Fruit fly (Drosophila melanogaster) whole organism, embryonic: ENCODE measurements around the gene Vps39.

Experiments used
- Adf1 ChIP-seq: fragments of 200-800 bp; sonication (Bioruptor generic); IDR thresholded peaks from 2 replicates; pipeline ENCODE4 v1.3.6; 2022; ENCODE audit warnings: missing biosample characterization, missing genetic modification characterization
- B-H2 ChIP-seq: fragments of 200-800 bp; sonication (Bioruptor generic); optimal IDR thresholded peaks from 2 replicates; lab custom pipeline; 2018; ENCODE audit warnings: missing biosample characterization, mild to moderate bottlenecking, missing genetic modification characterization
- Bteb2 ChIP-seq: fragments of 200-800 bp; sonication (Bioruptor generic); optimal IDR thresholded peaks from 2 replicates; lab custom pipeline; 2016; ENCODE audit warnings: missing biosample characterization, missing genetic modification characterization
- CG10267 ChIP-seq: fragments of 200-800 bp; sonication (Bioruptor generic); optimal IDR thresholded peaks from 2 replicates; lab custom pipeline; 2018; ENCODE audit warnings: missing biosample characterization, mild to moderate bottlenecking, missing genetic modification characterization, moderate library complexity
- CG10462 ChIP-seq: fragments of 200-800 bp; sonication (Bioruptor generic); optimal IDR thresholded peaks from 2 replicates; lab custom pipeline; 2016; ENCODE audit warnings: missing biosample characterization, missing genetic modification characterization
- CG12299 ChIP-seq: fragments of 200-800 bp; sonication (Bioruptor generic); optimal IDR thresholded peaks from 2 replicates; lab custom pipeline; 2018; ENCODE audit warnings: missing biosample characterization, mild to moderate bottlenecking, missing genetic modification characterization
- CG14050 ChIP-seq: fragments of 200-800 bp; sonication (Bioruptor generic); IDR thresholded peaks from 3 replicates; pipeline ENCODE4 v1.3.6; 2022; ENCODE audit warnings: missing biosample characterization, missing genetic modification characterization
- CG14441 ChIP-seq: fragments of 200-800 bp; sonication (Bioruptor generic); IDR thresholded peaks from 2 replicates; pipeline ENCODE4 v1.3.6; 2022; ENCODE audit warnings: missing biosample characterization, missing genetic modification characterization
- CG14860 ChIP-seq: fragments of 200-800 bp; sonication (Bioruptor generic); IDR thresholded peaks from 3 replicates; pipeline ENCODE4 v1.3.6; 2022; ENCODE audit warnings: missing biosample characterization, missing genetic modification characterization; ENCODE audit not compliant: partially characterized antibody
- CG15601 ChIP-seq: fragments of 200-800 bp; sonication (Bioruptor generic); optimal IDR thresholded peaks from 3 replicates; lab custom pipeline; 2019; ENCODE audit warnings: missing biosample characterization, mild to moderate bottlenecking, missing genetic modification characterization, moderate library complexity
- CG17186 ChIP-seq: fragments of 200-800 bp; sonication (Bioruptor generic); optimal IDR thresholded peaks from 3 replicates; lab custom pipeline; 2017; ENCODE audit warnings: missing biosample characterization, missing genetic modification reagents, missing genetic modification characterization
- CG17612 ChIP-seq: fragments of 200-800 bp; sonication (Bioruptor generic); IDR thresholded peaks from 2 replicates; pipeline ENCODE4 v1.3.6; 2022; ENCODE audit warnings: missing biosample characterization, missing genetic modification characterization
- CG1792 ChIP-seq: fragments of 200-800 bp; sonication (Bioruptor generic); optimal IDR thresholded peaks from 2 replicates; lab custom pipeline; 2016; ENCODE audit warnings: missing biosample characterization, missing genetic modification characterization
- CG2129 ChIP-seq: fragments of 200-800 bp; sonication (Bioruptor generic); IDR thresholded peaks from 2 replicates; pipeline ENCODE4 v1.3.6; 2022; ENCODE audit warnings: missing biosample characterization, missing genetic modification characterization; ENCODE audit not compliant: partially characterized antibody
- CG2202 ChIP-seq: fragments of 200-800 bp; sonication (Bioruptor generic); optimal IDR thresholded peaks from 2 replicates; lab custom pipeline; 2018; ENCODE audit warnings: missing biosample characterization, mild to moderate bottlenecking, missing genetic modification characterization
- CG31388 ChIP-seq: fragments of 200-800 bp; sonication (Bioruptor generic); optimal IDR thresholded peaks from 2 replicates; lab custom pipeline; 2016; ENCODE audit warnings: missing biosample characterization, missing genetic modification characterization
- CG32767 ChIP-seq: fragments of 200-800 bp; sonication (Bioruptor generic); IDR thresholded peaks from 2 replicates; pipeline ENCODE4 v1.3.6; 2022; ENCODE audit warnings: missing biosample characterization, missing genetic modification characterization
- CG34422 ChIP-seq: fragments of 200-800 bp; sonication (Bioruptor generic); IDR thresholded peaks from 3 replicates; pipeline ENCODE4 v1.3.6; 2022; ENCODE audit warnings: missing biosample characterization, missing genetic modification characterization
- CG3995 ChIP-seq: fragments of 200-800 bp; sonication (Bioruptor generic); optimal IDR thresholded peaks from 3 replicates; lab custom pipeline; 2016; ENCODE audit warnings: missing biosample characterization, missing genetic modification characterization
- CG42726 ChIP-seq: fragments of 200-800 bp; sonication (Bioruptor generic); IDR thresholded peaks from 2 replicates; pipeline ENCODE4 v1.3.6; 2022; ENCODE audit warnings: missing biosample characterization, missing genetic modification characterization; ENCODE audit not compliant: partially characterized antibody
- CG4328 ChIP-seq: fragments of 200-800 bp; sonication (Bioruptor generic); optimal IDR thresholded peaks from 3 replicates; lab custom pipeline; 2017; ENCODE audit warnings: missing biosample characterization, missing genetic modification reagents, missing genetic modification characterization
- CG5180 ChIP-seq: fragments of 200-800 bp; sonication (Bioruptor generic); optimal IDR thresholded peaks from 3 replicates; lab custom pipeline; 2017; ENCODE audit warnings: missing biosample characterization, missing genetic modification characterization, mild to moderate bottlenecking, moderate library complexity, missing genetic modification reagents
- CG7372 ChIP-seq: fragments of 200-800 bp; sonication (Bioruptor generic); IDR thresholded peaks from 2 replicates; pipeline ENCODE4 v1.3.6; 2022; ENCODE audit warnings: missing biosample characterization, missing genetic modification characterization
- CG7786 ChIP-seq: fragments of 200-800 bp; sonication (Bioruptor generic); optimal IDR thresholded peaks from 2 replicates; lab custom pipeline; 2016; ENCODE audit warnings: missing biosample characterization, missing genetic modification characterization
- CG9437 ChIP-seq: fragments of 200-800 bp; sonication (Bioruptor generic); optimal IDR thresholded peaks from 2 replicates; lab custom pipeline; 2018; ENCODE audit warnings: missing biosample characterization, mild to moderate bottlenecking, missing genetic modification characterization
- CG9727 ChIP-seq: fragments of 200-800 bp; sonication (Bioruptor generic); optimal IDR thresholded peaks from 3 replicates; lab custom pipeline; 2017; ENCODE audit warnings: missing biosample characterization, mild to moderate bottlenecking, missing genetic modification characterization
- Camta ChIP-seq: fragments of 200-800 bp; sonication (Bioruptor generic); optimal IDR thresholded peaks from 2 replicates; lab custom pipeline; 2016; ENCODE audit warnings: missing biosample characterization, missing genetic modification characterization
- Dll ChIP-seq: fragments of 200-800 bp; sonication (Bioruptor generic); IDR thresholded peaks from 4 replicates; pipeline ENCODE4 v1.3.6; 2022; ENCODE audit warnings: missing biosample characterization, missing genetic modification characterization; ENCODE audit not compliant: partially characterized antibody
- Ets97D ChIP-seq: fragments of 200-800 bp; sonication (Bioruptor generic); optimal IDR thresholded peaks from 3 replicates; lab custom pipeline; 2016; ENCODE audit warnings: missing biosample characterization, missing genetic modification characterization
- HLH3B ChIP-seq: fragments of 200-800 bp; sonication (Bioruptor generic); IDR thresholded peaks from 2 replicates; pipeline ENCODE4 v1.3.6; 2022; ENCODE audit warnings: missing biosample characterization, missing genetic modification characterization
- Mad ChIP-seq: fragments of 200-800 bp; sonication (Bioruptor generic); optimal IDR thresholded peaks from 2 replicates; lab custom pipeline; 2016; ENCODE audit warnings: missing biosample characterization, missing genetic modification characterization
- NC2α ChIP-seq: fragments of 200-800 bp; sonication (Bioruptor generic); optimal IDR thresholded peaks from 2 replicates; lab custom pipeline; 2016; ENCODE audit warnings: missing biosample characterization, missing genetic modification characterization
- NC2β ChIP-seq: fragments of 200-800 bp; sonication (Bioruptor generic); optimal IDR thresholded peaks from 2 replicates; lab custom pipeline; 2016; ENCODE audit warnings: missing biosample characterization, missing genetic modification characterization
- PHDP ChIP-seq: fragments of 200-800 bp; sonication (Bioruptor generic); optimal IDR thresholded peaks from 3 replicates; lab custom pipeline; 2018; ENCODE audit warnings: missing biosample characterization, mild to moderate bottlenecking, missing genetic modification characterization, moderate library complexity
- Rx ChIP-seq: fragments of 200-800 bp; sonication (Bioruptor generic); IDR thresholded peaks from 2 replicates; pipeline ENCODE4 v1.3.6; 2022; ENCODE audit warnings: missing biosample characterization, missing genetic modification characterization
- Six4 ChIP-seq: fragments of 200-800 bp; sonication (Bioruptor generic); optimal IDR thresholded peaks from 2 replicates; lab custom pipeline; 2016; ENCODE audit warnings: missing biosample characterization, missing genetic modification characterization
- Taf1 ChIP-seq: fragments of 200-800 bp; sonication (Bioruptor generic); IDR thresholded peaks from 2 replicates; pipeline ENCODE4 v1.3.6; 2022; ENCODE audit warnings: missing biosample characterization, missing genetic modification characterization
- crc ChIP-seq: fragments of 200-800 bp; sonication (Bioruptor generic); optimal IDR thresholded peaks from 2 replicates; lab custom pipeline; 2016; ENCODE audit warnings: missing biosample characterization, missing genetic modification characterization
- croc ChIP-seq: fragments of 200-800 bp; sonication (Bioruptor generic); conservative IDR thresholded peaks from 3 replicates; pipeline ENCODE4 v1.3.6; 2022; ENCODE audit warnings: missing biosample characterization, missing genetic modification characterization
- dimm ChIP-seq: fragments of 200-800 bp; sonication (Bioruptor generic); IDR thresholded peaks from 2 replicates; pipeline ENCODE4 v1.3.6; 2022; ENCODE audit warnings: missing biosample characterization, missing genetic modification characterization
- gem ChIP-seq: fragments of 200-800 bp; sonication (Bioruptor generic); optimal IDR thresholded peaks from 2 replicates; lab custom pipeline; 2019; ENCODE audit warnings: missing biosample characterization, mild to moderate bottlenecking, missing genetic modification characterization, moderate library complexity
- her ChIP-seq: fragments of 200-800 bp; sonication (Bioruptor generic); optimal IDR thresholded peaks from 2 replicates; lab custom pipeline; 2016; ENCODE audit warnings: missing biosample characterization, missing genetic modification characterization
- insv ChIP-seq, 2 experiments: fragments of 200-800 bp; sonication (Bioruptor generic); optimal IDR thresholded peaks; 3 replicates each; lab custom pipeline; 2016 to 2018; ENCODE audit warnings: missing biosample characterization in 2 of 2, missing genetic modification characterization in 2 of 2
- ken ChIP-seq: fragments of 200-800 bp; sonication (Bioruptor generic); IDR thresholded peaks from 3 replicates; pipeline ENCODE4 v1.3.6; 2022; ENCODE audit warnings: missing biosample characterization, missing genetic modification characterization
- odd ChIP-seq: fragments of 200-800 bp; sonication (Bioruptor generic); optimal IDR thresholded peaks from 2 replicates; lab custom pipeline; 2017; ENCODE audit warnings: missing biosample characterization, mild to moderate bottlenecking, missing genetic modification characterization
- org-1 ChIP-seq: fragments of 200-800 bp; sonication (Bioruptor generic); optimal IDR thresholded peaks from 2 replicates; lab custom pipeline; 2017; ENCODE audit warnings: missing biosample characterization, missing genetic modification characterization
- otp ChIP-seq: fragments of 200-800 bp; sonication (Bioruptor generic); IDR thresholded peaks from 3 replicates; pipeline ENCODE4, ENCODE4 v1.3.6; 2022; ENCODE audit warnings: missing biosample characterization, missing genetic modification characterization
- zf30C ChIP-seq: fragments of 200-800 bp; sonication (Bioruptor generic); optimal IDR thresholded peaks from 3 replicates; lab custom pipeline; 2018; ENCODE audit warnings: missing biosample characterization, mild to moderate bottlenecking, missing genetic modification characterization
- zfh2 ChIP-seq: fragments of 200-800 bp; sonication (Bioruptor generic); optimal IDR thresholded peaks from 2 replicates; lab custom pipeline; 2016; ENCODE audit warnings: missing biosample characterization, missing genetic modification characterization

Gene Vps39

dm6 chr3R:18242089-18242955 lies 31.9 kb downstream of the Vps39 start, which contains the start of the genes CG7156 and 14-3-3epsilon (continued):
- TF ChIP-seq Bteb2 (no peak), CG5180 (no peak), crc (GFP tag; lab: Kevin White, UChicago) (no peak), CG17186 (peak; percentile 94), gem (tag; lab: Kevin White, UChicago) (peak; percentile 71), CG42726 (peak; percentile 65), insv (GFP tag; optimal IDR thresholded peaks at IDR 0.05; lab: Kevin White, UChicago) (peak in 1 of 2 experiments; percentile 21), CG4328 (peak; percentile 2), Mad (GFP tag; lab: Kevin White, UChicago) (peak; percentile 23), CG2202 (tag; lab: Kevin White, UChicago) (peak; percentile 20), zf30C (GFP tag; lab: Kevin White, UChicago) (no peak), otp (0 out of 3 replicates have a peak, but pooled peaks have one; percentile 19), CG31388 (GFP tag; lab: Kevin White, UChicago) (no peak), Taf1 (no peak), CG10267 (tag; lab: Kevin White, UChicago) (peak; percentile 75), CG34422 (GFP tag; lab: Robert Waterston, UW) (peak; percentile 69; the same call in 2 of the 3 replicates), CG3995 (GFP tag; lab: Kevin White, UChicago) (no peak), CG2129 (GFP tag; lab: Robert Waterston, UW) (no peak), NC2α (GFP tag; lab: Kevin White, UChicago) (peak; percentile 3), PHDP (tag; lab: Kevin White, UChicago) (peak; percentile 75), NC2β (no peak), Ets97D (GFP tag; lab: Kevin White, UChicago) (peak; percentile 81), CG9437 (peak; percentile 8), CG14050 (GFP tag; lab: Robert Waterston, UW) (no peak), CG7372 (no peak), zfh2 (peak; percentile 11), CG9727 (GFP tag; lab: Kevin White, UChicago) (peak; percentile 60), org-1 (no peak), Six4 (no peak), Camta (GFP tag; lab: Kevin White, UChicago) (peak; percentile 25), croc (GFP tag; lab: Robert Waterston, UW) (no peak), CG32767 (peak; percentile 63), Rx (no peak), B-H2 (no peak), her (GFP tag; lab: Kevin White, UChicago) (no peak), CG14860 (peak; percentile 22; the same call in 1 of the 3 replicates), CG14441 (GFP tag; lab: Robert Waterston, UW) (no peak), CG17612 (no peak), ken (GFP tag; lab: Robert Waterston, UW) (no peak), Adf1 (GFP tag; lab: Robert Waterston, UW) (peak; percentile 41; the same call in 1 of the 2 replicates), CG15601 (tag; lab: Kevin White, UChicago) (peak; percentile 71), Dll (GFP tag; lab: Robert Waterston, UW) (peak; percentile 69), CG7786 (GFP tag; lab: Kevin White, UChicago) (no peak), CG1792 (no peak), HLH3B (no peak), odd (GFP tag; lab: Kevin White, UChicago) (peak; percentile 26), CG12299 (tag; lab: Kevin White, UChicago) (peak; percentile 43), dimm (GFP tag; lab: Robert Waterston, UW) (no peak), CG10462 (GFP tag; lab: Kevin White, UChicago) (peak; percentile 11)
